Worm (Caenorhabditis elegans): Measurements from ENCODE around the gene srh-142.

DNA sequence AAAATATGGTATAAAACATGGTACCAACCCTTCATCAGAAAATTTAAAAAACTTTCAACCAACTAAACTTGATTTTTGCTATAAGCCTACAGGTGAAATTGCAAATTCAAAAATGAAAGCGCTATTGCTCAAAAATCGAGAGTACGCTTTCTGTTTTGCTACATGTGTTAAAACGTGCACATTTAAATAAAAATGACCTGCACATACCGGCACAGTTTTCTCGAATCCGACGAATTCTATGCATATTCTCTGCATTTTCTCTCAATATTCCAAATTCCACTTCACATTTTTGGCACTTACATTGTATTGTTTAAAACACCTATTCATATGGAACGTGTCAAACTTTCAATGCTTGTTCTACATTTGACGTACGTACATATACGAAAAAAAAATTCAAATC lies 50.2 kb downstream of the srh-142 start, which contains the start of gene srh-145:
- no peak for TF ChIP-seq flt-1 (GFP tag; IDR thresholded peaks at IDR 0.05)
- no peak for TF ChIP-seq klf-2 (GFP tag; conservative IDR thresholded peaks at IDR 0.05)
- no peak for TF ChIP-seq ztf-23 (GFP tag; IDR thresholded peaks at IDR 0.05)
- TF ChIP-seq T22C8.4 (GFP tag; IDR thresholded peaks at IDR 0.05): no peak
- no peak for TF ChIP-seq tab-1 (GFP tag; IDR thresholded peaks at IDR 0.05)
- TF ChIP-seq ref-1 (GFP tag; conservative IDR thresholded peaks at IDR 0.05): no peak

Data from whole organism, midembryonic.